Fruit fly (Drosophila melanogaster) whole organism, wandering third instar larva: ENCODE results near the gene PIG-H.

Source experiments
- Abd-B ChIP-seq: fragments of >200 bp; optimal IDR thresholded peaks from 2 replicates; lab custom pipeline; 2017; ENCODE audit warnings: missing biosample characterization, missing genetic modification characterization
- CG32264 ChIP-seq: fragments of 200-800 bp; sonication (Bioruptor generic); optimal IDR thresholded peaks from 2 replicates; lab custom pipeline; 2016; ENCODE audit warnings: missing biosample characterization, missing genetic modification characterization
- CG9705 ChIP-seq: fragments of 200-800 bp; sonication (Bioruptor generic); optimal IDR thresholded peaks from 2 replicates; lab custom pipeline; 2018; ENCODE audit warnings: missing biosample characterization, mild to moderate bottlenecking, missing genetic modification characterization
- CrebA ChIP-seq: fragments of 200-800 bp; sonication (Bioruptor generic); optimal IDR thresholded peaks from 2 replicates; lab custom pipeline; 2016; ENCODE audit warnings: missing biosample characterization, mild to moderate bottlenecking, missing genetic modification characterization, borderline replicate concordance
- Dfd ChIP-seq: fragments of >200 bp; optimal IDR thresholded peaks from 2 replicates; lab custom pipeline; 2017; ENCODE audit warnings: missing biosample characterization, missing genetic modification characterization
- Dif ChIP-seq: fragments of 200-275, 200-300 bp; sonication (Bioruptor generic); optimal IDR thresholded peaks from 2 replicates; lab custom pipeline; 2018; ENCODE audit warnings: missing biosample characterization, missing genetic modification characterization; ENCODE audit not compliant: partially characterized antibody
- GATAd ChIP-seq: sonication (Bioruptor generic); optimal IDR thresholded peaks from 2 replicates; lab custom pipeline; 2016; ENCODE audit warnings: missing biosample characterization, missing genetic modification characterization
- HLH106 ChIP-seq: fragments of 200-800 bp; optimal IDR thresholded peaks from 3 replicates; lab custom pipeline; 2019; ENCODE audit warnings: missing biosample characterization, mild to moderate bottlenecking, missing genetic modification characterization, moderate library complexity
- Hnf4 ChIP-seq: fragments of 200-800 bp; sonication (Bioruptor generic); optimal IDR thresholded peaks from 2 replicates; lab custom pipeline; 2016; ENCODE audit warnings: missing biosample characterization, mild to moderate bottlenecking, missing genetic modification characterization
- Hr78 ChIP-seq: fragments of >200 bp; optimal IDR thresholded peaks from 2 replicates; lab custom pipeline; 2017; ENCODE audit warnings: missing biosample characterization, missing genetic modification characterization
- Hr83 ChIP-seq: fragments of 200-300 bp; sonication (Bioruptor generic); optimal IDR thresholded peaks from 2 replicates; lab custom pipeline; 2016; ENCODE audit warnings: missing biosample characterization, mild to moderate bottlenecking, missing genetic modification characterization, moderate library complexity; ENCODE audit not compliant: poor library complexity, severe bottlenecking
- Jra ChIP-seq: sonication (Bioruptor generic); optimal IDR thresholded peaks from 2 replicates; lab custom pipeline; 2016; ENCODE audit warnings: missing biosample characterization, missing genetic modification characterization
- Mio ChIP-seq: sonication (Bioruptor generic); optimal IDR thresholded peaks from 2 replicates; lab custom pipeline; 2016; ENCODE audit warnings: missing biosample characterization, missing genetic modification characterization
- Myc ChIP-seq: fragments of >200 bp; optimal IDR thresholded peaks from 2 replicates; lab custom pipeline; 2017
- N ChIP-seq: fragments of >200 bp; optimal IDR thresholded peaks from 2 replicates; lab custom pipeline; 2018; ENCODE audit warnings: missing biosample characterization, missing external identifiers, missing genetic modification characterization
- OdsH ChIP-seq: fragments of 200-800 bp; sonication (Bioruptor generic); optimal IDR thresholded peaks from 2 replicates; lab custom pipeline; 2016; ENCODE audit warnings: missing biosample characterization, mild to moderate bottlenecking, missing genetic modification characterization
- Rel ChIP-seq, 2 experiments: fragments of 200-800 bp; sonication (Bioruptor generic) in 1 of 2; optimal IDR thresholded peaks; 2 replicates in 1 of 2; 3 replicates in 1 of 2; lab custom pipeline; 2016 to 2019; ENCODE audit warnings: mild to moderate bottlenecking in 2 of 2, missing biosample characterization in 2 of 2, missing genetic modification characterization in 2 of 2, moderate library complexity in 1 of 2
- Sp1 ChIP-seq: fragments of 200-800 bp; sonication (Bioruptor generic); optimal IDR thresholded peaks from 3 replicates; lab custom pipeline; 2019; ENCODE audit warnings: missing biosample characterization, mild to moderate bottlenecking, missing genetic modification characterization, moderate library complexity
- Vsx2 ChIP-seq: fragments of 200-300, 225-300 bp; sonication (Bioruptor generic); optimal IDR thresholded peaks from 2 replicates; lab custom pipeline; 2018; ENCODE audit warnings: missing biosample characterization, missing genetic modification characterization; ENCODE audit not compliant: partially characterized antibody
- br ChIP-seq: fragments of 200-800 bp; sonication (Bioruptor generic); optimal IDR thresholded peaks from 2 replicates; lab custom pipeline; 2016; ENCODE audit warnings: missing biosample characterization, missing genetic modification characterization
- brk ChIP-seq: fragments of 200-800 bp; sonication (Bioruptor generic); optimal IDR thresholded peaks from 2 replicates; lab custom pipeline; 2016; ENCODE audit warnings: missing biosample characterization, mild to moderate bottlenecking, missing genetic modification characterization
- dl ChIP-seq, 2 experiments: fragments of 175-275, 200-275 bp in 1 of 2; fragments of 200-275 bp in 1 of 2; sonication (Bioruptor generic); optimal IDR thresholded peaks; lab custom pipeline; 2018; ENCODE audit warnings: mild to moderate bottlenecking in 2 of 2, missing biosample characterization in 2 of 2, missing genetic modification characterization in 2 of 2, moderate library complexity in 2 of 2; ENCODE audit not compliant: partially characterized antibody in 2 of 2, insufficient read depth in 1 of 2
- dmrt93B ChIP-seq: fragments of 200-800 bp; sonication (Bioruptor generic); optimal IDR thresholded peaks from 2 replicates; lab custom pipeline; 2018; ENCODE audit warnings: missing biosample characterization, mild to moderate bottlenecking, missing genetic modification characterization
- dsf ChIP-seq: sonication (Bioruptor generic); optimal IDR thresholded peaks from 2 replicates; lab custom pipeline; 2016; ENCODE audit warnings: missing biosample characterization, missing genetic modification characterization, borderline replicate concordance
- ey ChIP-seq: fragments of 200-800 bp; sonication (Bioruptor generic); optimal IDR thresholded peaks from 2 replicates; lab custom pipeline; 2016; ENCODE audit warnings: missing biosample characterization, missing genetic modification characterization
- foxo ChIP-seq, 2 experiments: fragments of 200-800 bp; sonication (Bioruptor generic); optimal IDR thresholded peaks; 2 replicates in 1 of 2; 3 replicates in 1 of 2; lab custom pipeline; 2016 to 2017; ENCODE audit warnings: missing biosample characterization in 2 of 2, missing genetic modification characterization in 2 of 2
- fru ChIP-seq: fragments of 200-800 bp; sonication (Bioruptor generic); optimal IDR thresholded peaks from 3 replicates; lab custom pipeline; 2016; ENCODE audit warnings: missing biosample characterization, mild to moderate bottlenecking, missing genetic modification characterization
- h ChIP-seq: fragments of 200-800 bp; sonication (Bioruptor generic); optimal IDR thresholded peaks from 3 replicates; lab custom pipeline; 2016; ENCODE audit warnings: missing biosample characterization, mild to moderate bottlenecking, missing genetic modification characterization
- jim ChIP-seq: fragments of 175-275, 200-325 bp; sonication (Bioruptor generic); optimal IDR thresholded peaks from 2 replicates; lab custom pipeline; 2016; ENCODE audit warnings: missing biosample characterization, mild to moderate bottlenecking, missing genetic modification characterization
- lola ChIP-seq: fragments of >200 bp; optimal IDR thresholded peaks from 2 replicates; lab custom pipeline; 2017; ENCODE audit warnings: missing biosample characterization, missing genetic modification characterization
- pan ChIP-seq: fragments of >200 bp; optimal IDR thresholded peaks from 2 replicates; lab custom pipeline; 2017
- psq ChIP-seq: fragments of 200-800 bp; sonication (Bioruptor generic); optimal IDR thresholded peaks from 3 replicates; lab custom pipeline; 2017; ENCODE audit warnings: missing biosample characterization, mild to moderate bottlenecking, missing genetic modification characterization, moderate library complexity
- rgr ChIP-seq: fragments of 200-800 bp; sonication (Bioruptor generic); optimal IDR thresholded peaks from 3 replicates; lab custom pipeline; 2016; ENCODE audit warnings: missing biosample characterization, mild to moderate bottlenecking, missing genetic modification characterization
- sage ChIP-seq: fragments of 200-800 bp; sonication (Bioruptor generic); optimal IDR thresholded peaks from 2 replicates; lab custom pipeline; 2016; ENCODE audit warnings: missing biosample characterization, mild to moderate bottlenecking, missing genetic modification characterization
- sv ChIP-seq: fragments of 200-800 bp; sonication (Bioruptor generic); optimal IDR thresholded peaks from 3 replicates; lab custom pipeline; 2016; ENCODE audit warnings: missing biosample characterization, missing genetic modification characterization
- tai ChIP-seq: sonication (Bioruptor generic); optimal IDR thresholded peaks from 2 replicates; lab custom pipeline; 2016; ENCODE audit warnings: missing biosample characterization, missing genetic modification characterization
- usp ChIP-seq: fragments of >200 bp; optimal IDR thresholded peaks from 2 replicates; lab custom pipeline; 2017; ENCODE audit warnings: missing biosample characterization, missing genetic modification characterization
- woc ChIP-seq: sonication (Bioruptor generic); optimal IDR thresholded peaks from 2 replicates; lab custom pipeline; 2016; ENCODE audit warnings: missing biosample characterization, mild to moderate bottlenecking, missing genetic modification characterization

Gene PIG-H

dm6 chr3R:7998778-7999177, 854 bp upstream of the PIG-H start:
- no peak for TF ChIP-seq pan (lab: Kevin White, UChicago)

dm6 chr3R:8001074-8001669, 1.5 kb downstream of the PIG-H start, which contains the start of the genes Kmn2 and CG2698:
Kmn2 (minus strand) TSS chr3R:8001309.
CG2698 (plus strand) TSS chr3R:8001562.
- no peak for TF ChIP-seq dl (GFP tag; optimal IDR thresholded peaks at IDR 0.05; lab: Kevin White, UChicago; ENCODE audit: insufficient read depth in 1 of 2, partially characterized antibody in 2 of 2)
- TF ChIP-seq brk: peak; percentile 96
- peak; percentile 97 for TF ChIP-seq HLH106 (tag; lab: Kevin White, UChicago)
- TF ChIP-seq Myc (lab: Kevin White, UChicago): peak; percentile 64
- TF ChIP-seq CG9705 (GFP tag; lab: Kevin White, UChicago): peak; percentile 90
- no peak for TF ChIP-seq Dif
- TF ChIP-seq Mio (GFP tag; lab: Kevin White, UChicago): peak; percentile 58
- TF ChIP-seq fru (GFP tag; lab: Kevin White, UChicago): peak; percentile 94
- no peak for TF ChIP-seq N
- peak; percentile 93 for TF ChIP-seq woc
- peak; percentile 92 for TF ChIP-seq sv
- peak; percentile 95 for TF ChIP-seq Hnf4 (GFP tag; lab: Kevin White, UChicago)
- no peak for TF ChIP-seq lola (GFP tag; lab: Kevin White, UChicago)
- TF ChIP-seq Abd-B (GFP tag; lab: Kevin White, UChicago): no peak
- TF ChIP-seq foxo (GFP tag; optimal IDR thresholded peaks at IDR 0.05; lab: Kevin White, UChicago): peak in 1 of 2 experiments; percentile 97
- TF ChIP-seq sage: peak; percentile 95
- no peak for TF ChIP-seq Vsx2 (GFP tag; lab: Kevin White, UChicago)
- TF ChIP-seq OdsH (GFP tag; lab: Kevin White, UChicago): peak; percentile 97
- peak; percentile 93 for TF ChIP-seq br
- TF ChIP-seq ey (GFP tag; lab: Kevin White, UChicago): peak; percentile 93
- no peak for TF ChIP-seq jim (GFP tag; lab: Kevin White, UChicago)
- TF ChIP-seq Dfd: no peak
- peak; percentile 97 for TF ChIP-seq rgr (GFP tag; lab: Kevin White, UChicago)
- TF ChIP-seq Hr83 (GFP tag; lab: Kevin White, UChicago): peak; percentile 65
- no peak for TF ChIP-seq CrebA
- TF ChIP-seq h: peak; percentile 96
- TF ChIP-seq Sp1 (GFP tag; lab: Kevin White, UChicago): peak; percentile 96
- peak; percentile 95 for TF ChIP-seq psq (GFP tag; lab: Kevin White, UChicago)
- peak; percentile 97 for TF ChIP-seq dmrt93B (GFP tag; lab: Kevin White, UChicago)
- TF ChIP-seq Rel (GFP tag; optimal IDR thresholded peaks at IDR 0.05; lab: Kevin White, UChicago): no peak
- TF ChIP-seq Rel (tag; optimal IDR thresholded peaks at IDR 0.05; lab: Kevin White, UChicago): peak; percentile 83
- no peak for TF ChIP-seq pan (lab: Kevin White, UChicago)
- TF ChIP-seq tai (GFP tag; lab: Kevin White, UChicago): no peak
- TF ChIP-seq Jra (GFP tag; lab: Kevin White, UChicago): peak; percentile 92
- no peak for TF ChIP-seq usp (GFP tag; lab: Kevin White, UChicago)
- TF ChIP-seq CG32264 (GFP tag; lab: Kevin White, UChicago): peak; percentile 77
- no peak for TF ChIP-seq Hr78 (GFP tag; lab: Kevin White, UChicago)
- TF ChIP-seq dsf (GFP tag; lab: Kevin White, UChicago): peak; percentile 91
- peak; percentile 69 for TF ChIP-seq GATAd (GFP tag; lab: Kevin White, UChicago)
